Worm (Caenorhabditis elegans) whole organism, L1 larva: Measurements from ENCODE around the gene arl-6.

Experiments used
- C04F5.9 ChIP-seq: sonication (generic microtip); optimal IDR thresholded peaks from 2 replicates; lab custom pipeline; 2016; ENCODE audit warnings: missing genetic modification characterization, missing compliant biosample characterization
- C16A3.4 ChIP-seq: fragments of 150-350 bp; optimal IDR thresholded peaks from 2 replicates; lab custom pipeline; 2014; ENCODE audit warnings: missing biosample characterization, missing genetic modification characterization
- aha-1 ChIP-seq: fragments of 150-350 bp; optimal IDR thresholded peaks from 2 replicates; lab custom pipeline; 2014; ENCODE audit warnings: missing biosample characterization, missing genetic modification characterization
- blmp-1 ChIP-seq: fragments of 150-350 bp; optimal IDR thresholded peaks from 2 replicates; lab custom pipeline; 2014; ENCODE audit warnings: missing biosample characterization, missing genetic modification characterization
- ceh-82 ChIP-seq, 3 experiments: fragments of 150-350 bp in 1 of 3; sonication (generic microtip) in 2 of 3; optimal IDR thresholded peaks; 2 replicates each; lab custom pipeline; 2014 to 2017; ENCODE audit warnings: missing biosample characterization in 3 of 3, missing genetic modification characterization in 3 of 3
- ceh-90 ChIP-seq: sonication (generic microtip); optimal IDR thresholded peaks from 2 replicates; lab custom pipeline; 2016; ENCODE audit warnings: missing genetic modification characterization, missing compliant biosample characterization
- ces-1 ChIP-seq: fragments of 150-350 bp; optimal IDR thresholded peaks from 2 replicates; lab custom pipeline; 2014; ENCODE audit warnings: missing biosample characterization, missing genetic modification reagents, missing genetic modification characterization
- dpl-1 ChIP-seq, 3 experiments: fragments of 150-350 bp in 2 of 3; sonication (generic microtip) in 1 of 3; optimal IDR thresholded peaks; 2 replicates each; lab custom pipeline; 2014 to 2017; ENCODE audit warnings: missing biosample characterization in 3 of 3, missing genetic modification characterization in 3 of 3, missing genetic modification reagents in 3 of 3
- dsc-1 ChIP-seq: sonication (generic microtip); optimal IDR thresholded peaks from 2 replicates; lab custom pipeline; 2016; ENCODE audit warnings: mild to moderate bottlenecking, missing genetic modification characterization, missing compliant biosample characterization
- efl-1 ChIP-seq, 4 experiments: fragments of 150-350 bp; optimal IDR thresholded peaks in 3 of 4; peaks in 1 of 4; 1 replicate in 1 of 4; 2 replicates in 3 of 4; lab custom pipeline; 2014; ENCODE audit warnings: missing biosample characterization in 2 of 4, missing genetic modification characterization in 2 of 4, missing genetic modification reagents in 2 of 4
- egl-13 ChIP-seq: sonication (generic microtip); optimal IDR thresholded peaks from 2 replicates; lab custom pipeline; 2016; ENCODE audit warnings: missing genotype, missing genetic modification reagents, missing genetic modification characterization, missing compliant biosample characterization
- egl-27 ChIP-seq, 2 experiments: fragments of 150-350 bp in 1 of 2; sonication (generic microtip); optimal IDR thresholded peaks; 3 replicates each; lab custom pipeline; 2017 to 2018; ENCODE audit warnings: missing biosample characterization in 2 of 2, missing genetic modification characterization in 2 of 2, missing genetic modification reagents in 2 of 2
- elt-3 ChIP-seq, 6 experiments: fragments of 150-350 bp in 1 of 6; sonication (generic microtip); optimal IDR thresholded peaks; 2 replicates each; lab custom pipeline; 2017 to 2018; ENCODE audit warnings: missing biosample characterization in 6 of 6, missing genetic modification characterization in 6 of 6, inconsistent platforms in 1 of 6
- fkh-10 ChIP-seq: sonication (generic microtip); optimal IDR thresholded peaks from 2 replicates; lab custom pipeline; 2017; ENCODE audit warnings: missing biosample characterization, missing genetic modification reagents, missing genetic modification characterization
- fkh-4 ChIP-seq: sonication (generic microtip); optimal IDR thresholded peaks from 2 replicates; lab custom pipeline; 2016; ENCODE audit warnings: missing compliant biosample characterization, missing genetic modification characterization, borderline replicate concordance
- fkh-8 ChIP-seq: sonication (generic microtip); optimal IDR thresholded peaks from 2 replicates; lab custom pipeline; 2016; ENCODE audit warnings: mild to moderate bottlenecking, missing genetic modification characterization, missing compliant biosample characterization
- hlh-17 ChIP-seq: fragments of 200-800 bp; sonication (Bioruptor generic); optimal IDR thresholded peaks from 2 replicates; lab custom pipeline; 2018; ENCODE audit warnings: missing genetic modification characterization, mild to moderate bottlenecking, missing compliant biosample characterization, moderate library complexity, borderline replicate concordance
- hpl-2 ChIP-seq: fragments of 150-350 bp; optimal IDR thresholded peaks from 2 replicates; lab custom pipeline; 2014; ENCODE audit warnings: missing biosample characterization, missing genetic modification reagents, missing genetic modification characterization
- jun-1 ChIP-seq: fragments of 150-350 bp; optimal IDR thresholded peaks from 2 replicates; lab custom pipeline; 2014; ENCODE audit warnings: missing biosample characterization, missing genetic modification reagents, missing genetic modification characterization
- lin-13 ChIP-seq: fragments of 150-350 bp; optimal IDR thresholded peaks from 2 replicates; lab custom pipeline; 2014; ENCODE audit warnings: missing biosample characterization, missing genetic modification reagents, missing genetic modification characterization
- lin-14 ChIP-seq: fragments of 200-800 bp; sonication (Bioruptor generic); optimal IDR thresholded peaks from 2 replicates; lab custom pipeline; 2018; ENCODE audit warnings: mild to moderate bottlenecking, missing genetic modification characterization, moderate library complexity, missing compliant biosample characterization
- lin-15B ChIP-seq: fragments of 150-350 bp; sonication (generic microtip); optimal IDR thresholded peaks from 3 replicates; lab custom pipeline; 2014; ENCODE audit warnings: missing biosample characterization, missing genetic modification characterization
- lin-35 ChIP-seq, 2 experiments: fragments of 150-350 bp; optimal IDR thresholded peaks; 2 replicates each; lab custom pipeline; 2014; ENCODE audit warnings: missing biosample characterization in 2 of 2, missing genetic modification characterization in 2 of 2, missing genetic modification reagents in 2 of 2
- lir-3 ChIP-seq: sonication (generic microtip); optimal IDR thresholded peaks from 2 replicates; lab custom pipeline; 2016; ENCODE audit warnings: mild to moderate bottlenecking, missing genetic modification characterization, moderate library complexity, missing compliant biosample characterization; ENCODE audit not compliant: poor library complexity
- mdl-1 ChIP-seq, 2 experiments: fragments of 150-350 bp; optimal IDR thresholded peaks; 2 replicates each; lab custom pipeline; 2014 to 2017; ENCODE audit warnings: missing biosample characterization in 2 of 2, missing genetic modification characterization in 2 of 2, inconsistent platforms in 1 of 2
- mef-2 ChIP-seq: fragments of 150-350 bp; optimal IDR thresholded peaks from 2 replicates; lab custom pipeline; 2014; ENCODE audit warnings: missing biosample characterization, missing genetic modification characterization
- mep-1 ChIP-seq: fragments of 150-350 bp; optimal IDR thresholded peaks from 2 replicates; lab custom pipeline; 2014; ENCODE audit warnings: missing biosample characterization, missing genetic modification characterization
- nhr-11 ChIP-seq: fragments of 150-350 bp; optimal IDR thresholded peaks from 2 replicates; lab custom pipeline; 2014; ENCODE audit warnings: missing biosample characterization, missing genetic modification characterization
- nhr-19 ChIP-seq: fragments of 200-800 bp; sonication (Bioruptor generic); conservative IDR thresholded peaks from 2 replicates; pipeline ENCODE4 v1.3.6; 2022; ENCODE audit warnings: missing genetic modification characterization, missing compliant biosample characterization
- nhr-20 ChIP-seq: sonication (generic microtip); optimal IDR thresholded peaks from 2 replicates; lab custom pipeline; 2016; ENCODE audit warnings: mild to moderate bottlenecking, missing genetic modification characterization, missing compliant biosample characterization
- nhr-237 ChIP-seq: fragments of 150-350 bp; optimal IDR thresholded peaks from 2 replicates; lab custom pipeline; 2014; ENCODE audit warnings: missing biosample characterization, missing genetic modification characterization
- nhr-47 ChIP-seq: sonication (generic microtip); optimal IDR thresholded peaks from 2 replicates; lab custom pipeline; 2016; ENCODE audit warnings: mild to moderate bottlenecking, missing genetic modification characterization, moderate library complexity, missing compliant biosample characterization
- nhr-76 ChIP-seq: sonication (generic microtip); optimal IDR thresholded peaks from 2 replicates; lab custom pipeline; 2017; ENCODE audit warnings: missing biosample characterization, missing genetic modification characterization
- nhr-85 ChIP-seq: sonication (generic microtip); peaks from one replicate; lab custom pipeline; 2016; ENCODE audit warnings: missing genetic modification characterization, inconsistent platforms, missing compliant biosample characterization
- nhr-90 ChIP-seq: sonication (generic microtip); optimal IDR thresholded peaks from 2 replicates; lab custom pipeline; 2016; ENCODE audit warnings: mild to moderate bottlenecking, missing genetic modification characterization, missing compliant biosample characterization; ENCODE audit not compliant: poor library complexity
- rnt-1 ChIP-seq: sonication (generic microtip); optimal IDR thresholded peaks from 2 replicates; lab custom pipeline; 2016; ENCODE audit warnings: mild to moderate bottlenecking, missing genetic modification characterization, moderate library complexity, missing compliant biosample characterization
- skn-1 ChIP-seq: fragments of 150-350 bp; optimal IDR thresholded peaks from 2 replicates; lab custom pipeline; 2014; ENCODE audit warnings: missing biosample characterization, missing genetic modification characterization
- snpc-4 ChIP-seq: fragments of 150-350 bp; optimal IDR thresholded peaks from 2 replicates; lab custom pipeline; 2014; ENCODE audit warnings: missing biosample characterization, missing genetic modification characterization
- snu-23 ChIP-seq: sonication (generic microtip); optimal IDR thresholded peaks from 2 replicates; lab custom pipeline; 2016; ENCODE audit warnings: missing genetic modification characterization, missing compliant biosample characterization
- sox-4 ChIP-seq: sonication (generic microtip); optimal IDR thresholded peaks from 2 replicates; lab custom pipeline; 2016; ENCODE audit warnings: missing genetic modification characterization, missing compliant biosample characterization
- sptf-1 ChIP-seq: fragments of 150-350 bp; optimal IDR thresholded peaks from 2 replicates; lab custom pipeline; 2014; ENCODE audit warnings: missing biosample characterization, missing genetic modification characterization
- sup-37 ChIP-seq: fragments of 200-800 bp; sonication (Bioruptor generic); optimal IDR thresholded peaks from 2 replicates; lab custom pipeline; 2018; ENCODE audit warnings: mild to moderate bottlenecking, missing genetic modification characterization, missing compliant biosample characterization
- swsn-7 ChIP-seq: sonication (generic microtip); optimal IDR thresholded peaks from 2 replicates; lab custom pipeline; 2016; ENCODE audit warnings: missing genetic modification characterization, missing compliant biosample characterization
- tlp-1 ChIP-seq: fragments of 150-350 bp; optimal IDR thresholded peaks from 2 replicates; lab custom pipeline; 2014; ENCODE audit warnings: missing biosample characterization, missing genetic modification characterization
- unc-62 ChIP-seq: fragments of 150-350 bp; optimal IDR thresholded peaks from 2 replicates; lab custom pipeline; 2014; ENCODE audit warnings: missing biosample characterization, missing genetic modification reagents, missing genetic modification characterization
- unc-98 ChIP-seq: fragments of 200-800 bp; sonication (Bioruptor generic); IDR thresholded peaks from 2 replicates; pipeline ENCODE4 v1.3.6; 2022; ENCODE audit warnings: missing genetic modification characterization, missing compliant biosample characterization
- xbp-1 ChIP-seq: sonication (generic microtip); optimal IDR thresholded peaks from 2 replicates; lab custom pipeline; 2016; ENCODE audit warnings: missing genetic modification characterization, missing compliant biosample characterization
- zag-1 ChIP-seq: fragments of 150-350 bp; optimal IDR thresholded peaks from 2 replicates; lab custom pipeline; 2014; ENCODE audit warnings: missing biosample characterization, missing genetic modification characterization
- zip-4 ChIP-seq: fragments of 200-800 bp; sonication (Bioruptor generic); optimal IDR thresholded peaks from 2 replicates; lab custom pipeline; 2018; ENCODE audit warnings: mild to moderate bottlenecking, missing genetic modification characterization, moderate library complexity, missing compliant biosample characterization
- ztf-4 ChIP-seq: fragments of 150-350 bp; optimal IDR thresholded peaks from 2 replicates; lab custom pipeline; 2014; ENCODE audit warnings: missing biosample characterization, missing genetic modification characterization

The arl-6 gene

DNA sequence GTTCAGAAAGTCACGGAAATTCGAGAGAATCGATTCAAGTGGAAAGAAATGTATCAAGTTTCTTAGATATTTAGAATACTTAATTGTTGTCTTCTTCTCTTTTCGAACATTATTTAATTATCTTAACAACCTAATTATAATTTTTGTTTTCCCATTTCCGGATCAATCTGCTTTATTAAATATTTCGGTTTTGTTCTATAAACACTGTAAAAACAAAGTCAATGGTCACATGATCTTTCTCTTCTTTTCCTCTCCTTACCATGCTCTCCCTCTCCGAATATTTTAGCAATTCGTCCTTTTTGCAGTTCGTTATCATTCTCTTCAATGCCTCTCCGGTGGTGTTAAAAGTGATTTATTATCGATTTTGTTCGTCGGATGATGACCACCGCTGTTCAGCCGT lies 18.1 kb downstream of the arl-6 start, which contains the start of gene tag-325:
TSS of gene tag-325 (plus strand) at position 301 of the 400 bp plus-strand sequence.
- peak in 1 of 6 experiments; percentile 49 for TF ChIP-seq elt-3 (tag; optimal IDR thresholded peaks at IDR 0.05; lab: Kevin White, UChicago)
- TF ChIP-seq efl-1 (optimal IDR thresholded peaks at IDR 0.05; lab: Kevin White, UChicago) = no peak
- peak in 1 of 2 experiments; percentile 58 for TF ChIP-seq efl-1 (GFP tag; optimal IDR thresholded peaks at IDR 0.05 in 1 of 2; lab: Kevin White, UChicago)
- TF ChIP-seq zip-4 (GFP tag; lab: Kevin White, UChicago) = no peak

DNA sequence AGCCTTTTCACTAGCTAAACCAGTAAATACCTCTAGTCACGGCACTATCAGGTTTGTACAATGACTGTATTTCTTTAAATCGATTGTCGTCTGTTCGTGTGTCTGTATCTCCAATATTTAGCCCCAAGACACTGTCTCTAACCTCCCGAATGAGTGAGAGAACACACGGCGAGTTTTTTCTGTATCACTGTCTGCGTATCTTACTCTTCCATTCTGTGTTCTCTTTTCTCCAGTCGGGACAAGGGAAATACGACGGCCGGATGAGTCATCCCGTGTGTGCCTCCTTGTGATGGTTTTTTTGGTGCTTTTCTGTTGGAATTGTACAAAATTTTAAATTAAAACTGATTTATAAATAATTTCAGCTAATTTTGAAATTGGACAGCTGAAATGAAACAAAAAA lies 18.6 kb downstream of the arl-6 start:
- no peak for TF ChIP-seq sptf-1 (tag; lab: Kevin White, UChicago)
- peak; percentile 52 for TF ChIP-seq lin-15B (tag; lab: Kevin White, UChicago)
- peak; percentile 72 for TF ChIP-seq snu-23 (GFP tag; lab: Kevin White, UChicago)
- peak; percentile 22 for TF ChIP-seq lir-3 (tag; lab: Kevin White, UChicago)
- no peak for TF ChIP-seq nhr-76 (tag; lab: Kevin White, UChicago)
- peak; percentile 5 for TF ChIP-seq nhr-237 (tag; lab: Kevin White, UChicago)
- peak; percentile 50 for TF ChIP-seq nhr-90 (tag; lab: Kevin White, UChicago)
- TF ChIP-seq lin-14 = peak; percentile 93
- TF ChIP-seq C16A3.4 = peak; percentile 62
- TF ChIP-seq fkh-8 (tag; lab: Kevin White, UChicago) = no peak
- peak; percentile 52 to 67 (median 61) for TF ChIP-seq dpl-1 (GFP tag; optimal IDR thresholded peaks at IDR 0.05; lab: Kevin White, UChicago)
- peak; percentile 85 for TF ChIP-seq mep-1 (tag; lab: Kevin White, UChicago)
- TF ChIP-seq mdl-1 (tag; optimal IDR thresholded peaks at IDR 0.05; lab: Kevin White, UChicago) = peak; percentile 4 to 69
- peak; percentile 63 for TF ChIP-seq nhr-20 (tag; lab: Kevin White, UChicago)
- TF ChIP-seq blmp-1 (tag; lab: Kevin White, UChicago) = peak; percentile 80
- no peak for TF ChIP-seq egl-27 (tag; optimal IDR thresholded peaks at IDR 0.05; lab: Kevin White, UChicago)
- TF ChIP-seq ceh-90 = no peak
- TF ChIP-seq unc-98 (GFP tag; lab: Robert Waterston, UW) = no peak
- TF ChIP-seq tlp-1 (tag; lab: Kevin White, UChicago) = no peak
- TF ChIP-seq nhr-11 = no peak
- no peak for TF ChIP-seq hlh-17
- no peak for TF ChIP-seq ces-1 (GFP tag; lab: Kevin White, UChicago)
- TF ChIP-seq nhr-47 (tag; lab: Kevin White, UChicago) = peak; percentile 54
- no peak for TF ChIP-seq dsc-1 (tag; lab: Kevin White, UChicago)
- TF ChIP-seq xbp-1 = peak; percentile 46
- TF ChIP-seq lin-13 (GFP tag; lab: Kevin White, UChicago) = no peak
- TF ChIP-seq ztf-4 = no peak
- no peak for TF ChIP-seq sup-37
- peak; percentile 44 for TF ChIP-seq rnt-1 (tag; lab: Kevin White, UChicago)
- TF ChIP-seq hpl-2 = no peak
- peak; percentile 15 for TF ChIP-seq C04F5.9 (tag; lab: Kevin White, UChicago)
- TF ChIP-seq aha-1 = no peak
- TF ChIP-seq jun-1 (tag; lab: Kevin White, UChicago) = peak; percentile 96
- TF ChIP-seq mef-2 = no peak
- no peak for TF ChIP-seq unc-62
- TF ChIP-seq fkh-10 (GFP tag; lab: Kevin White, UChicago) = no peak
- peak; percentile 42; the same call in 1 of the 2 replicates for TF ChIP-seq nhr-19
- no peak for TF ChIP-seq zip-4 (GFP tag; lab: Kevin White, UChicago)
- no peak for TF ChIP-seq sox-4 (tag; lab: Kevin White, UChicago)
- TF ChIP-seq skn-1 (tag; lab: Kevin White, UChicago) = peak; percentile 27
- peak; percentile 58 for TF ChIP-seq snpc-4 (tag; lab: Kevin White, UChicago)
- peak; percentile 2 to 53 (median 49) for TF ChIP-seq ceh-82 (tag; optimal IDR thresholded peaks at IDR 0.05; lab: Kevin White, UChicago)
- peak; percentile 78 to 80 for TF ChIP-seq efl-1 (optimal IDR thresholded peaks at IDR 0.05; lab: Kevin White, UChicago)
- TF ChIP-seq efl-1 (GFP tag; optimal IDR thresholded peaks at IDR 0.05 in 1 of 2; lab: Kevin White, UChicago) = peak; percentile 60 to 96
- no peak for TF ChIP-seq egl-13
- TF ChIP-seq lin-35 (GFP tag; optimal IDR thresholded peaks at IDR 0.05; lab: Kevin White, UChicago) = peak; percentile 53 to 79
- no peak for TF ChIP-seq fkh-4 (tag; lab: Kevin White, UChicago)
- peak; percentile 54 for TF ChIP-seq nhr-85 (tag; lab: Kevin White, UChicago)
- peak; percentile 47 for TF ChIP-seq swsn-7
- no peak for TF ChIP-seq zag-1 (tag; lab: Kevin White, UChicago)
